Fruit fly (Drosophila melanogaster): ENCODE data around the gene Setd3.

Setd3 gene

dm6 chrX:6981470-6981952, 13.0 kb upstream of the Setd3 start (continued):
- TF ChIP-seq insv (GFP tag; optimal IDR thresholded peaks at IDR 0.05): no peak
- TF ChIP-seq chm (GFP tag; IDR thresholded peaks at IDR 0.05): peak; percentile 76
- no peak for TF ChIP-seq sqz (GFP tag; optimal IDR thresholded peaks at IDR 0.05)
- TF ChIP-seq CkIIα-i1 (GFP tag; IDR thresholded peaks at IDR 0.05): no peak
- peak; percentile 26; the same call in 1 of the 2 replicates for TF ChIP-seq Bgb (GFP tag; IDR thresholded peaks at IDR 0.05; ENCODE audit: partially characterized antibody)
- no peak for TF ChIP-seq CG15514 (GFP tag; optimal IDR thresholded peaks at IDR 0.05)
- no peak for TF ChIP-seq usp (GFP tag; optimal IDR thresholded peaks at IDR 0.05)
- TF ChIP-seq kah (GFP tag; optimal IDR thresholded peaks at IDR 0.05): no peak
- TF ChIP-seq NfI (GFP tag; optimal IDR thresholded peaks at IDR 0.05): no peak
- TF ChIP-seq CG12744 (GFP tag; optimal IDR thresholded peaks at IDR 0.05): no peak
- TF ChIP-seq jigr1 (GFP tag; IDR thresholded peaks at IDR 0.05): no peak
- TF ChIP-seq Sry-δ (GFP tag; optimal IDR thresholded peaks at IDR 0.05): no peak
- TF ChIP-seq H15 (GFP tag; IDR thresholded peaks at IDR 0.05): no peak
- 0 out of 2 replicates have a peak, but pooled peaks have one; percentile 22 for TF ChIP-seq Atf6 (GFP tag; IDR thresholded peaks at IDR 0.05)
- no peak for TF ChIP-seq Dfd (GFP tag; optimal IDR thresholded peaks at IDR 0.05)
- TF ChIP-seq phol (tag; optimal IDR thresholded peaks at IDR 0.05): no peak
- no peak for TF ChIP-seq nerfin-2 (GFP tag; IDR thresholded peaks at IDR 0.05; ENCODE audit: partially characterized antibody)
- no peak for TF ChIP-seq CG33557 (GFP tag; optimal IDR thresholded peaks at IDR 0.05)
- no peak for TF ChIP-seq CG43689 (GFP tag; IDR thresholded peaks at IDR 0.05)
- no peak for TF ChIP-seq cwo (GFP tag; optimal IDR thresholded peaks at IDR 0.05)
- peak; percentile 2 for TF ChIP-seq CG11504 (tag; optimal IDR thresholded peaks at IDR 0.05)
- no peak for TF ChIP-seq CG32767 (GFP tag; IDR thresholded peaks at IDR 0.05)
- TF ChIP-seq Nf-YB (GFP tag; optimal IDR thresholded peaks at IDR 0.05): no peak
- no peak for TF ChIP-seq Pdp1 (GFP tag; optimal IDR thresholded peaks at IDR 0.05)
- no peak for TF ChIP-seq CrebB (tag; optimal IDR thresholded peaks at IDR 0.05)
- no peak for TF ChIP-seq Fer3 (tag; optimal IDR thresholded peaks at IDR 0.05)
- no peak for TF ChIP-seq slou (GFP tag; optimal IDR thresholded peaks at IDR 0.05)
- TF ChIP-seq crol (GFP tag; IDR thresholded peaks at IDR 0.05): no peak
- TF ChIP-seq Poxn (GFP tag; IDR thresholded peaks at IDR 0.05): no peak
- no peak for TF ChIP-seq CG10147 (GFP tag; optimal IDR thresholded peaks at IDR 0.05)
- no peak for TF ChIP-seq CG17186 (GFP tag; optimal IDR thresholded peaks at IDR 0.05)
- TF ChIP-seq CG31365 (tag; optimal IDR thresholded peaks at IDR 0.05): no peak
- TF ChIP-seq Side (GFP tag; optimal IDR thresholded peaks at IDR 0.05): no peak
- no peak for TF ChIP-seq CG4707 (GFP tag; optimal IDR thresholded peaks at IDR 0.05)
- TF ChIP-seq ato (GFP tag; IDR thresholded peaks at IDR 0.05; ENCODE audit: partially characterized antibody): no peak
- no peak for TF ChIP-seq CG7839 (tag; optimal IDR thresholded peaks at IDR 0.05)
- TF ChIP-seq Oaz (GFP tag; IDR thresholded peaks at IDR 0.05): no peak
- peak; percentile 90 for TF ChIP-seq sens (GFP tag)
- no peak for TF ChIP-seq nmo (GFP tag; optimal IDR thresholded peaks at IDR 0.05)
- no peak for TF ChIP-seq gcm (GFP tag; optimal IDR thresholded peaks at IDR 0.05)
- peak; percentile 22; the same call in 1 of the 3 replicates for TF ChIP-seq so (GFP tag; IDR thresholded peaks at IDR 0.05)
- TF ChIP-seq YL-1 (GFP tag; optimal IDR thresholded peaks at IDR 0.05): no peak
- TF ChIP-seq cato (GFP tag; optimal IDR thresholded peaks at IDR 0.05; ENCODE audit: borderline replicate concordance): no peak
- no peak for TF ChIP-seq CG13424 (tag; optimal IDR thresholded peaks at IDR 0.05)
- TF ChIP-seq E2f1 (GFP tag; IDR thresholded peaks at IDR 0.05): no peak
- TF ChIP-seq Adf1 (GFP tag; IDR thresholded peaks at IDR 0.05): peak; percentile 67
- no peak for TF ChIP-seq ham (GFP tag; IDR thresholded peaks at IDR 0.05)
- TF ChIP-seq D (optimal IDR thresholded peaks at IDR 0.05): no peak
- no peak for TF ChIP-seq D (GFP tag; optimal IDR thresholded peaks at IDR 0.05)
- TF ChIP-seq CG7556 (GFP tag; optimal IDR thresholded peaks at IDR 0.05): no peak
- no peak for TF ChIP-seq ap (GFP tag; IDR thresholded peaks at IDR 0.05)
